Fruit fly (Drosophila melanogaster) whole organism, adult: ENCODE measurements around the gene CheB38c.

Experiments used
- CG12768 ChIP-seq: fragments of 200-800 bp; sonication (Bioruptor generic); optimal IDR thresholded peaks from 2 replicates; lab custom pipeline; 2017; ENCODE audit warnings: missing biosample characterization, missing genetic modification characterization, mild to moderate bottlenecking, moderate library complexity, missing genetic modification reagents
- CG14711 ChIP-seq: fragments of 200-800 bp; sonication (Bioruptor generic); optimal IDR thresholded peaks from 2 replicates; lab custom pipeline; 2018; ENCODE audit warnings: missing biosample characterization, mild to moderate bottlenecking, missing genetic modification characterization, moderate library complexity
- CG1620 ChIP-seq: fragments of 200-800 bp; sonication (Bioruptor generic); optimal IDR thresholded peaks from 2 replicates; lab custom pipeline; 2016; ENCODE audit warnings: missing biosample characterization, missing genetic modification characterization
- CG33017 ChIP-seq: fragments of 200-800 bp; sonication (Bioruptor generic); optimal IDR thresholded peaks from 2 replicates; lab custom pipeline; 2018; ENCODE audit warnings: missing biosample characterization, mild to moderate bottlenecking, missing genetic modification characterization, moderate library complexity
- CG7045 ChIP-seq: fragments of 200-800 bp; sonication (Bioruptor generic); optimal IDR thresholded peaks from 2 replicates; lab custom pipeline; 2017; ENCODE audit warnings: missing biosample characterization, mild to moderate bottlenecking, missing genetic modification characterization
- CG7101 ChIP-seq: fragments of 200-800 bp; sonication (Bioruptor generic); optimal IDR thresholded peaks from 2 replicates; lab custom pipeline; 2018; ENCODE audit warnings: missing biosample characterization, mild to moderate bottlenecking, missing genetic modification characterization, moderate library complexity
- Clk ChIP-seq: fragments of 200-800 bp; sonication (Bioruptor generic); optimal IDR thresholded peaks from 2 replicates; lab custom pipeline; 2017; ENCODE audit warnings: missing biosample characterization, missing genetic modification characterization
- Hr96 ChIP-seq: fragments of 200-800 bp; sonication (Bioruptor generic); optimal IDR thresholded peaks from 2 replicates; lab custom pipeline; 2016; ENCODE audit warnings: missing biosample characterization, missing genetic modification characterization
- bab1 ChIP-seq: fragments of 200-800 bp; sonication (Bioruptor generic); optimal IDR thresholded peaks from 3 replicates; lab custom pipeline; 2019; ENCODE audit warnings: missing biosample characterization, mild to moderate bottlenecking, missing genetic modification characterization, moderate library complexity
- cic ChIP-seq: fragments of 200-800 bp; sonication (Bioruptor generic); optimal IDR thresholded peaks from 2 replicates; lab custom pipeline; 2017; ENCODE audit warnings: missing biosample characterization, mild to moderate bottlenecking, missing genetic modification characterization, moderate library complexity
- tj ChIP-seq: fragments of 200-800 bp; sonication (Bioruptor generic); optimal IDR thresholded peaks from 3 replicates; lab custom pipeline; 2017; ENCODE audit warnings: missing biosample characterization, mild to moderate bottlenecking, missing genetic modification characterization, moderate library complexity
- toe ChIP-seq: fragments of 200-800 bp; sonication (Bioruptor generic); optimal IDR thresholded peaks from 2 replicates; lab custom pipeline; 2016; ENCODE audit warnings: missing biosample characterization, missing genetic modification characterization

DNA sequence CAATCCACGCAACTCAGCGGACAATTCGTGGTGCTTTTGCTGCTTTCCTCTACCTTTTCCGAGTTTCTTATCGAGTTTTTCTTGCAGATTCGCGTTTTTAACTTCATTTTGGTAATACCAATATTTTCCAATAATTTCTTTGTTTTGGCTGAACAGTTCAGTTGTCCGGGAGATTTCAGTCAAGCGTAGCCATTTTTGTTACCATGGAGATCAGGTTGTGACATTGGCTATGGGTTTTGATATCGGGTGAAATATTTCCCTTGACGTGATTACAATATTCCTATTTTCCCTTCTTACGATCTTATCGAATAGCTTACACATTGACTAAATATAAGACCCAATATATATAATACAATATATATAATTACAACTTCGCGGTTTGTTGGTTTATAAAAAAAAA is 14.8 kb upstream of the CheB38c start, which contains the start of gene Oseg5:
- TF ChIP-seq toe (GFP tag; lab: Kevin White, UChicago), result no peak
- no peak for TF ChIP-seq Hr96 (GFP tag; lab: Kevin White, UChicago)
- TF ChIP-seq CG1620, result no peak
- no peak for TF ChIP-seq CG12768 (GFP tag; lab: Kevin White, UChicago)
- TF ChIP-seq cic, result no peak
- TF ChIP-seq CG7045 (GFP tag; lab: Kevin White, UChicago), result no peak
- TF ChIP-seq Clk (GFP tag; lab: Kevin White, UChicago), result no peak
- TF ChIP-seq bab1 (GFP tag; lab: Kevin White, UChicago), result no peak
- no peak for TF ChIP-seq CG14711 (tag; lab: Kevin White, UChicago)
- no peak for TF ChIP-seq CG7101 (tag; lab: Kevin White, UChicago)
- no peak for TF ChIP-seq tj (GFP tag; lab: Kevin White, UChicago)
- TF ChIP-seq CG33017, result no peak
